Fruit fly (Drosophila melanogaster) whole organism, embryonic: ENCODE results near the gene CG10550.

Experiments used
- CG12219 ChIP-seq: fragments of 200-800 bp; sonication (Bioruptor generic); optimal IDR thresholded peaks from 3 replicates; lab custom pipeline; 2018; ENCODE audit warnings: missing biosample characterization, mild to moderate bottlenecking, missing genetic modification characterization
- CG12391 ChIP-seq: fragments of 200-800 bp; sonication (Bioruptor generic); optimal IDR thresholded peaks from 3 replicates; lab custom pipeline; 2018; ENCODE audit warnings: missing biosample characterization, mild to moderate bottlenecking, missing genetic modification characterization, moderate library complexity
- CG12769 ChIP-seq: fragments of 200-800 bp; sonication (Bioruptor generic); optimal IDR thresholded peaks from 2 replicates; lab custom pipeline; 2019; ENCODE audit warnings: missing biosample characterization, mild to moderate bottlenecking, missing genetic modification characterization, moderate library complexity
- CG13894 ChIP-seq: fragments of 200-800 bp; sonication (Bioruptor generic); optimal IDR thresholded peaks from 3 replicates; lab custom pipeline; 2018; ENCODE audit warnings: missing biosample characterization, mild to moderate bottlenecking, missing genetic modification characterization, moderate library complexity
- CG15269 ChIP-seq: fragments of 200-800 bp; sonication (Bioruptor generic); optimal IDR thresholded peaks from 2 replicates; lab custom pipeline; 2018; ENCODE audit warnings: missing biosample characterization, mild to moderate bottlenecking, missing genetic modification characterization, moderate library complexity
- CG2202 ChIP-seq: fragments of 200-800 bp; sonication (Bioruptor generic); optimal IDR thresholded peaks from 2 replicates; lab custom pipeline; 2018; ENCODE audit warnings: missing biosample characterization, mild to moderate bottlenecking, missing genetic modification characterization
- CG8290 ChIP-seq, 3 experiments: fragments of 200-800 bp; sonication (Bioruptor generic); optimal IDR thresholded peaks; 2 replicates each; lab custom pipeline; 2016 to 2019; ENCODE audit warnings: missing biosample characterization in 3 of 3, missing genetic modification characterization in 3 of 3, mild to moderate bottlenecking in 2 of 3, moderate library complexity in 1 of 3
- D ChIP-seq, 2 experiments: fragments of 200-800 bp in 1 of 2; fragments of >200 bp in 1 of 2; sonication (Bioruptor generic) in 1 of 2; optimal IDR thresholded peaks; 2 replicates in 1 of 2; 3 replicates in 1 of 2; lab custom pipeline; 2017; ENCODE audit warnings: mild to moderate bottlenecking in 1 of 2, missing biosample characterization in 1 of 2, missing genetic modification characterization in 1 of 2, missing genetic modification reagents in 1 of 2
- Dbx ChIP-seq: fragments of 200-800 bp; sonication (Bioruptor generic); IDR thresholded peaks from 3 replicates; pipeline ENCODE4 v1.3.6; 2022; ENCODE audit warnings: missing biosample characterization, missing genetic modification characterization
- HLH4C ChIP-seq: fragments of 200-800 bp; sonication (Bioruptor generic); IDR thresholded peaks from 3 replicates; pipeline ENCODE4 v1.3.6; 2022; ENCODE audit warnings: missing biosample characterization, missing genetic modification characterization; ENCODE audit not compliant: partially characterized antibody
- Hr78 ChIP-seq, 2 experiments: fragments of 200-800 bp in 1 of 2; fragments of >200 bp in 1 of 2; sonication (Bioruptor generic) in 1 of 2; optimal IDR thresholded peaks; 2 replicates each; lab custom pipeline; 2017 to 2019; ENCODE audit warnings: missing biosample characterization in 2 of 2, missing genetic modification characterization in 2 of 2, mild to moderate bottlenecking in 1 of 2, moderate library complexity in 1 of 2
- Hsf ChIP-seq: fragments of 200-800 bp; sonication (Bioruptor generic); optimal IDR thresholded peaks from 3 replicates; lab custom pipeline; 2016; ENCODE audit warnings: missing biosample characterization, missing genetic modification characterization
- Ptx1 ChIP-seq: fragments of 200-800 bp; sonication (Bioruptor generic); IDR thresholded peaks from 2 replicates; pipeline ENCODE4 v1.3.6; 2022; ENCODE audit warnings: missing biosample characterization, missing genetic modification characterization
- Sin3A ChIP-seq: fragments of >200 bp; optimal IDR thresholded peaks from 2 replicates; lab custom pipeline; 2018
- Spps ChIP-seq: fragments of 200-800 bp; sonication (Bioruptor generic); optimal IDR thresholded peaks from 2 replicates; lab custom pipeline; 2018; ENCODE audit warnings: missing biosample characterization, mild to moderate bottlenecking, missing genetic modification characterization
- Trl ChIP-seq, 3 experiments: fragments of >200 bp in 2 of 3; fragments of 200-800 bp in 1 of 3; sonication (Bioruptor generic) in 1 of 3; optimal IDR thresholded peaks; 2 replicates in 1 of 3; 3 replicates in 2 of 3; lab custom pipeline; 2016 to 2017; ENCODE audit warnings: missing biosample characterization in 1 of 3, missing genetic modification characterization in 1 of 3
- chinmo ChIP-seq: fragments of 200-800 bp; sonication (Bioruptor generic); IDR thresholded peaks from 4 replicates; pipeline ENCODE4 v1.3.6; 2022; ENCODE audit warnings: missing biosample characterization, missing genetic modification characterization; ENCODE audit not compliant: partially characterized antibody
- da ChIP-seq: fragments of 200-800 bp; sonication (Bioruptor generic); optimal IDR thresholded peaks from 2 replicates; lab custom pipeline; 2016; ENCODE audit warnings: missing biosample characterization, missing genetic modification characterization
- emc ChIP-seq: fragments of 200-800 bp; sonication (Bioruptor generic); optimal IDR thresholded peaks from 2 replicates; lab custom pipeline; 2016; ENCODE audit warnings: missing biosample characterization, missing genetic modification characterization
- en ChIP-seq: fragments of 200-800 bp; sonication (Bioruptor generic); optimal IDR thresholded peaks from 2 replicates; lab custom pipeline; 2016; ENCODE audit warnings: missing biosample characterization, missing genetic modification characterization
- esg ChIP-seq: fragments of 200-800 bp; sonication (Bioruptor generic); conservative IDR thresholded peaks from 2 replicates; pipeline ENCODE4 v1.3.6; 2022; ENCODE audit warnings: missing biosample characterization, missing genetic modification characterization
- exex ChIP-seq: fragments of 200-800 bp; sonication (Bioruptor generic); optimal IDR thresholded peaks from 4 replicates; lab custom pipeline; 2018; ENCODE audit warnings: missing biosample characterization, mild to moderate bottlenecking, missing genetic modification characterization, moderate library complexity
- grau ChIP-seq: fragments of 200-800 bp; optimal IDR thresholded peaks from 3 replicates; lab custom pipeline; 2019; ENCODE audit warnings: missing biosample characterization, mild to moderate bottlenecking, missing genetic modification characterization, moderate library complexity
- hkb ChIP-seq, 2 experiments: fragments of 200-800 bp in 1 of 2; fragments of >200 bp in 1 of 2; sonication (Bioruptor generic) in 1 of 2; IDR thresholded peaks in 1 of 2; optimal IDR thresholded peaks in 1 of 2; 2 replicates each; pipeline versions ENCODE4 v1.3.6 to Lab custom; 2017 to 2022; ENCODE audit warnings: missing biosample characterization in 1 of 2, missing genetic modification characterization in 1 of 2
- lbe ChIP-seq: fragments of 200-800 bp; sonication (Bioruptor generic); optimal IDR thresholded peaks from 2 replicates; lab custom pipeline; 2016; ENCODE audit warnings: missing biosample characterization, mild to moderate bottlenecking, missing genetic modification characterization
- mld ChIP-seq: fragments of 200-800 bp; sonication (Bioruptor generic); IDR thresholded peaks from 3 replicates; pipeline ENCODE4 v1.3.6; 2022; ENCODE audit warnings: missing biosample characterization, missing genetic modification characterization; ENCODE audit not compliant: partially characterized antibody
- repo ChIP-seq: fragments of 200-800 bp; sonication (Bioruptor generic); optimal IDR thresholded peaks from 2 replicates; lab custom pipeline; 2016; ENCODE audit warnings: missing biosample characterization, missing genetic modification characterization
- sens ChIP-seq: fragments of 200-800 bp; sonication (Bioruptor generic); peaks from one replicate; lab custom pipeline; 2016; ENCODE audit warnings: missing biosample characterization, missing genetic modification characterization
- so ChIP-seq: fragments of 200-800 bp; sonication (Bioruptor generic); IDR thresholded peaks from 3 replicates; pipeline ENCODE4 v1.3.6; 2022; ENCODE audit warnings: missing biosample characterization, missing genetic modification characterization
- sug ChIP-seq: fragments of 200-800 bp; optimal IDR thresholded peaks from 2 replicates; lab custom pipeline; 2019; ENCODE audit warnings: missing biosample characterization, mild to moderate bottlenecking, missing genetic modification characterization, moderate library complexity
- zfh1 ChIP-seq: fragments of 200-800 bp; sonication (Bioruptor generic); IDR thresholded peaks from 3 replicates; pipeline ENCODE4 v1.3.6; 2022; ENCODE audit warnings: missing biosample characterization, missing genetic modification characterization

CG10550 gene

DNA sequence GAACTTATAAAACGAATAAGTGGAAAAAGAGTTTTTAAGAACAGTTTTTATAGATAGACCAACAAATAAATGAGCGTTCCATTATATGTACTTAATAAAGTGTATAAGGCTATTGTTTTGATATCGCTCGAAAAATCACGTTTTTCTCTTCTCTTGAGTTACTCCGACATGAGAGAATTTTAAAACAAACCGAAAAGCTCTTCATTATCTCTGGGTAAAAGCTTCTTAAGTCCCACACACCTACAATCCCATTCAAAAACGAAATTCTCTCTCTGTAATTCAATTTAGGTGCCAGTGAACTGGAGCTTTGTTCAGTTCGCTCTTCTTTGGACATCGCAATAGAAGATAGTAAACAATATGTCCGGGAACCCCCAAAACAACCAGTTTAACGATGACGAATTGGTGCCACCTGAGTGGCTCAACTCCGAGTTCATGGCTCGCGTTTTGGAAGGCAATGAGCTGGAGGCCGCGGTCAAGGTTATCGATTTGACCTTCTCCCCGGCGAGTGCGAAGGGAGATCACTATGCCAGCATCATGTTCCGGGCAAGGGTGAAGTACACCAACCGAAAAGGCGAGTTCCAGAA is 4.2 kb downstream of the CG10550 start, which contains the start of gene CG31436 (continued):
- TF ChIP-seq lbe (GFP tag; lab: Kevin White, UChicago) (peak; percentile 42), da (GFP tag; lab: Kevin White, UChicago) (no peak), esg (GFP tag; lab: Robert Waterston, UW) (no peak), grau (tag; lab: Kevin White, UChicago) (no peak), repo (GFP tag; lab: Kevin White, UChicago) (no peak), Ptx1 (GFP tag; lab: Robert Waterston, UW) (no peak), emc (GFP tag; lab: Kevin White, UChicago) (no peak), mld (GFP tag; lab: Robert Waterston, UW) (no peak), zfh1 (GFP tag; lab: Robert Waterston, UW) (no peak), Sin3A (lab: Kevin White, UChicago) (no peak), CG2202 (tag; lab: Kevin White, UChicago) (no peak), CG12391 (tag; lab: Kevin White, UChicago) (no peak), Hsf (no peak), so (GFP tag; lab: Robert Waterston, UW) (no peak), en (GFP tag; lab: Kevin White, UChicago) (no peak), HLH4C (GFP tag; lab: Robert Waterston, UW) (no peak)

DNA sequence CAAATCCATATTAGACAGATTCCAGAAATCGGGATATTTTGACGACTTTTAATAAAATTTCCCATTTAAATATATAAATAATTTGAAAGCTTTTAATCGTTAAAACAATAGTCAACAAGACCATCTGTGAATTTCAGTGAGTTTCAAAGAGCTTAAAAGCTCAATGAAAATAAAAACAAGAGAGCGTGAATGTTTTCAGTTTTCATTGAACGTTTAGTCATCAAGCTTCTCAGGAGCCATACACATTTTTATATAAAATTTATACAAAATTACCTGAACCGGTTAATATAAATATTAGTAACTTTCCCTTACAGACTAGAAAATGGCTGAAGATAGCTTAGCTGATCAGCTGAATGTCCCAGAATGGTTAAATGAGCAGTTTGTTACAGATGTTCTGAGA is 6.0 kb downstream of the CG10550 start, which contains the start of gene CG31370:
Gene CG31370 (plus strand): TSS at position 226 of the 400 bp plus-strand sequence.
- TF ChIP-seq lbe (GFP tag; lab: Kevin White, UChicago) (peak; percentile 30), Hr78 (GFP tag; optimal IDR thresholded peaks at IDR 0.05; lab: Kevin White, UChicago) (no peak)

DNA sequence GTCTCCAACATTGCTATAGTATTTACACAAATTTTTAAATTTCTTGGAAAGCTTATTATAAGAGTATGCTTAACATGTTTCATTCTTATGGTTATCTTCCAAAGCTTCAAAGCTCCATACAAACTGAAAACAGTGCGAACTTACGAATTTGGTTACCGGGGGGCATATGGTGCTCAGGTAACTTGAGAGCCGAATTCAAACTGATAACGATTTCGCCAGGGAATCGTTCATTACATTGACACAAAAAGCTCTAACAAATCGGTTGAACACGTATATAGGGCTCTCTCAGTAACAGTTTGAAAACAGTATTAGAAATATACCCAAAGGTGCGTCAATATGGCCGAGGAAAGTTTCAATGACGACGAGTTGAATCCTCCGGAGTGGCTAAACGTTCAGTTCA is 7.6 kb downstream of the CG10550 start, which contains the start of gene CG13659:
Gene CG13659 (plus strand): TSS at position 317 of the 400 bp plus-strand sequence.
- peak; percentile 97 for TF ChIP-seq sug (tag; lab: Kevin White, UChicago)
- TF ChIP-seq CG15269 (tag; lab: Kevin White, UChicago), result peak; percentile 41
- peak in 1 of 2 experiments; percentile 19 for TF ChIP-seq Trl (optimal IDR thresholded peaks at IDR 0.05; lab: Kevin White, UChicago)
- no peak for TF ChIP-seq Trl (GFP tag; optimal IDR thresholded peaks at IDR 0.05; lab: Kevin White, UChicago)
- TF ChIP-seq exex (tag; lab: Kevin White, UChicago), result peak; percentile 23
- peak; percentile 57; the same call in 1 of the 4 replicates for TF ChIP-seq chinmo (GFP tag; lab: Robert Waterston, UW)
- peak; percentile 30 for TF ChIP-seq CG13894 (tag; lab: Kevin White, UChicago)
- TF ChIP-seq Dbx (GFP tag; lab: Robert Waterston, UW), result 0 out of 3 replicates have a peak, but pooled peaks have one; percentile 28
- TF ChIP-seq sens (GFP tag; lab: Kevin White, UChicago), result no peak
- no peak for TF ChIP-seq hkb (optimal IDR thresholded peaks at IDR 0.05; lab: Kevin White, UChicago)
- peak; percentile 10; the same call in 1 of the 2 replicates for TF ChIP-seq hkb (GFP tag; IDR thresholded peaks at IDR 0.05; lab: Robert Waterston, UW)
- no peak for TF ChIP-seq CG8290 (GFP tag; optimal IDR thresholded peaks at IDR 0.05; lab: Kevin White, UChicago)
- peak in 1 of 2 experiments; percentile 4 for TF ChIP-seq CG8290 (tag; optimal IDR thresholded peaks at IDR 0.05; lab: Kevin White, UChicago)
- TF ChIP-seq D (optimal IDR thresholded peaks at IDR 0.05; lab: Kevin White, UChicago), result no peak
- no peak for TF ChIP-seq D (GFP tag; optimal IDR thresholded peaks at IDR 0.05; lab: Kevin White, UChicago)
- peak; percentile 61 for TF ChIP-seq CG12769
- no peak for TF ChIP-seq CG12219 (GFP tag; lab: Kevin White, UChicago)

DNA sequence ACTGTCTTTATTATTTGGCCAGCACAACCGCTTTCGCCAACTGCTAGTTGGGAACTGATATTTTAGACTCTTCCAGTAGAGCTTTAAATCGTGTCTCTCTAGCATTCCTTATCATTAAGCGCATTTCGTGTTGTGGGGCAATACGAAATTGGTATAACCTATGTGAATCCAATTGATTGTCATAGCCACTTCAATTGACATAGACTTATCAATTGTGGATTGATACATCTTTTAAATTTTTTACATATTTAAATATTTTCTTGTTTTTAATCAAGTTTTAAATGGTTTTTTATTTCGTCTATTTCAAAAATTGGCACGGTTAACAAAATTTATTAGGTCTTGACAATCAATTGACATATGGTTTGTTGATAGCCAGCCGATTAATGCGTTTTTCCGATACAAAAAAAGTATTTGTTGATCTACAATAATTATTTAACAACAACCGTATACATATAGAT is 8.7 kb downstream of the CG10550 start, which contains the start of gene CG31288:
Gene CG31288 (minus strand): TSS at position 51 of the 458 bp plus-strand sequence.
- TF ChIP-seq exex (tag; lab: Kevin White, UChicago) (peak; percentile 46), Spps (tag; lab: Kevin White, UChicago) (no peak)
